Worm (Caenorhabditis elegans): ENCODE measurements around the gene M163.21.
A peak's percentile ranks its signal among the peaks of the same experiment; 100 is the strongest.

The M163.21 gene

DNA sequence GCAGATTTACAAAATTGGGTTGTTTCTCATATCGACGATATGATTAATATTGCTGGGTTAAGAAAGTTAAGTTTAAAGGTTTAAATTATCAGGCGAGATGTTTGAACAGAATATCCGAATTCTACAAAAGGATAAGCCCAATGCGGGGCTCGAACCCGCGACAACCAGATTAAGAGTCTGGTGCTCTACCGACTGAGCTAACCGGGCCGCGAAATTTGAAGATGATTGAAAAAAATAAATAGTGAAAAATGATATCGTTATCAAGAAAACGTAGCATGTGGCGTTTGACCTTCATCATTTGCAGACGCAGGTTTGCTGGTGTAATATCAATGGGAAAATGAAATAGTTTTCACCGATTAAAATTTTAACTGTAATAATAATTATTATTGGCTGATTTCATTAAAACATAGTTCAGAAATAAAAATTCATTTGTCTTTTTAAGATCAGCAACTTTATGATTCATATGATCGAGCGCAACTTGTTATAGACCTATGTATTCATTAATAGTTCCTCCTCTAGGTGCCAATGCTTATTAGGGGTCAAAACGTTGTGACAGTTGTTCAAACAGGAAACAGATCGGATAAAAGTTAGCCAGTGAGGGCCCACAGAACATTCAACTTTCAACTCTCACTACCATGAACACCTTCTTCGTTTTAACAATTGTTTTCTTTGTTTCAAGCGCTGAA lies 12.3 kb downstream of the M163.21 start, which contains the start of gene M163.11:
M163.11 (plus strand) TSS at position 636 of the 686 bp plus-strand sequence.
- TF ChIP-seq flt-1 (GFP tag; IDR thresholded peaks at IDR 0.05) = no peak
- no peak for TF ChIP-seq B0310.2 (tag; optimal IDR thresholded peaks at IDR 0.05)
- no peak for TF ChIP-seq hmg-4 (GFP tag; optimal IDR thresholded peaks at IDR 0.05)
- TF ChIP-seq ama-1 (optimal IDR thresholded peaks at IDR 0.05) = no peak
- TF ChIP-seq ceh-13 (GFP tag; optimal IDR thresholded peaks at IDR 0.05) = no peak
- TF ChIP-seq ceh-36 (tag; optimal IDR thresholded peaks at IDR 0.05) = no peak
- no peak for TF ChIP-seq tbx-11 (GFP tag; IDR thresholded peaks at IDR 0.05)
- no peak for TF ChIP-seq pes-1 (GFP tag; IDR thresholded peaks at IDR 0.05)
- TF ChIP-seq hmbx-1 (tag; optimal IDR thresholded peaks at IDR 0.05) = no peak
- TF ChIP-seq ets-7 (tag; optimal IDR thresholded peaks at IDR 0.05) = no peak

ce11 chrX:14480248-14480647 lies 13.6 kb downstream of the M163.21 start, which contains the start of gene gfi-3:
Gene gfi-3, plus strand, starts transcription at chrX:14480572.
- TF ChIP-seq hmbx-1 (tag; optimal IDR thresholded peaks at IDR 0.05) (no peak), ama-1 (optimal IDR thresholded peaks at IDR 0.05) (no peak), ets-7 (tag; optimal IDR thresholded peaks at IDR 0.05) (no peak), scrt-1 (GFP tag; IDR thresholded peaks at IDR 0.05) (0 out of 2 replicates have a peak, but pooled peaks have one; percentile 47), ceh-13 (GFP tag; optimal IDR thresholded peaks at IDR 0.05) (no peak), flt-1 (GFP tag; IDR thresholded peaks at IDR 0.05) (no peak), ceh-36 (tag; optimal IDR thresholded peaks at IDR 0.05) (peak; percentile 9), sea-1 (GFP tag; conservative IDR thresholded peaks at IDR 0.05) (peak; percentile 51; the same call in 1 of the 2 replicates), tbx-11 (GFP tag; IDR thresholded peaks at IDR 0.05) (peak; percentile 47; the same call in 1 of the 2 replicates), tra-4 (tag; optimal IDR thresholded peaks at IDR 0.05) (no peak), hmg-4 (GFP tag; optimal IDR thresholded peaks at IDR 0.05) (peak; percentile 69), B0310.2 (tag; optimal IDR thresholded peaks at IDR 0.05) (no peak), hnd-1 (tag; optimal IDR thresholded peaks at IDR 0.05) (no peak), tbx-37 (GFP tag; conservative IDR thresholded peaks at IDR 0.05) (peak; percentile 48; the same call in 1 of the 2 replicates), F13C5.2 (tag; optimal IDR thresholded peaks at IDR 0.05) (peak; percentile 82), pes-1 (GFP tag; IDR thresholded peaks at IDR 0.05) (peak; percentile 76), aly-1 (tag; optimal IDR thresholded peaks at IDR 0.05) (no peak)

DNA sequence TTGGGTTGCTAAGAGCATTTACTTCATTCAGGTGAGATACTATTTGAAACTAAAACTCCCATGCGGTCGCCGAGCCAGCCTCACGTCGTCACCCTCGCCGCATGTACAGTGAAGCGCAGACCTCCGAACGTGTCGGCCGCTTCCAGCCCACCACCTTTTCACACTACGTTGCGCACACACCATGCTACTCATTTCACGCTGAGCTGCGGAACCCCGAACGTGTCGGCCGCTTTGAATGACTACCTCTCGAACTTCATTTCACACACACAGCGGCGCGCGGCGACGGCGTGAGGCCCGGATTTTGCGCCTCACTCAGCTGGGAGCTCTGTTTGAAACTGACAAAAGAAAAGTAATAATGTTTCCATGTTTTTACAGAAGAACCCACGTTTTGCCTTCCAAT lies 15.0 kb downstream of the M163.21 start:
- no peak for TF ChIP-seq tra-4 (tag; optimal IDR thresholded peaks at IDR 0.05)
- TF ChIP-seq pes-1 (GFP tag; IDR thresholded peaks at IDR 0.05) = no peak
- TF ChIP-seq ama-1 (optimal IDR thresholded peaks at IDR 0.05) = no peak
- TF ChIP-seq ceh-36 (tag; optimal IDR thresholded peaks at IDR 0.05) = no peak
- no peak for TF ChIP-seq hmg-4 (GFP tag; optimal IDR thresholded peaks at IDR 0.05)
- no peak for TF ChIP-seq hnd-1 (tag; optimal IDR thresholded peaks at IDR 0.05)
- TF ChIP-seq sea-1 (GFP tag; conservative IDR thresholded peaks at IDR 0.05) = no peak
- TF ChIP-seq tbx-11 (GFP tag; IDR thresholded peaks at IDR 0.05) = 0 out of 2 replicates have a peak, but pooled peaks have one; percentile 22
- no peak for TF ChIP-seq ets-7 (tag; optimal IDR thresholded peaks at IDR 0.05)

- TF ChIP-seq pes-1 (GFP tag; IDR thresholded peaks at IDR 0.05) = no peak
- TF ChIP-seq F13C5.2 (tag; optimal IDR thresholded peaks at IDR 0.05) = no peak
- no peak for TF ChIP-seq ceh-13 (GFP tag; optimal IDR thresholded peaks at IDR 0.05)
- no peak for TF ChIP-seq B0310.2 (tag; optimal IDR thresholded peaks at IDR 0.05)
- no peak for TF ChIP-seq ceh-36 (tag; optimal IDR thresholded peaks at IDR 0.05)
- no peak for TF ChIP-seq tra-4 (tag; optimal IDR thresholded peaks at IDR 0.05)
- no peak for TF ChIP-seq hnd-1 (tag; optimal IDR thresholded peaks at IDR 0.05)
- no peak for TF ChIP-seq ets-7 (tag; optimal IDR thresholded peaks at IDR 0.05)
- TF ChIP-seq tbx-11 (GFP tag; IDR thresholded peaks at IDR 0.05) = no peak
- TF ChIP-seq ama-1 (optimal IDR thresholded peaks at IDR 0.05) = no peak
- TF ChIP-seq hmbx-1 (tag; optimal IDR thresholded peaks at IDR 0.05) = no peak
- TF ChIP-seq sea-1 (GFP tag; conservative IDR thresholded peaks at IDR 0.05) = no peak
- TF ChIP-seq aly-1 (tag; optimal IDR thresholded peaks at IDR 0.05) = no peak
- no peak for TF ChIP-seq tbx-37 (GFP tag; conservative IDR thresholded peaks at IDR 0.05)
- TF ChIP-seq flt-1 (GFP tag; IDR thresholded peaks at IDR 0.05) = no peak
- no peak for TF ChIP-seq scrt-1 (GFP tag; IDR thresholded peaks at IDR 0.05)
- TF ChIP-seq hmg-4 (GFP tag; optimal IDR thresholded peaks at IDR 0.05) = no peak
These were observed 18.2 kb downstream of the M163.21 start, which contains the start of gene M163.8 for ce11 chrX:14484827-14485226. Gene M163.8, plus strand, starts transcription at chrX:14485127.

DNA sequence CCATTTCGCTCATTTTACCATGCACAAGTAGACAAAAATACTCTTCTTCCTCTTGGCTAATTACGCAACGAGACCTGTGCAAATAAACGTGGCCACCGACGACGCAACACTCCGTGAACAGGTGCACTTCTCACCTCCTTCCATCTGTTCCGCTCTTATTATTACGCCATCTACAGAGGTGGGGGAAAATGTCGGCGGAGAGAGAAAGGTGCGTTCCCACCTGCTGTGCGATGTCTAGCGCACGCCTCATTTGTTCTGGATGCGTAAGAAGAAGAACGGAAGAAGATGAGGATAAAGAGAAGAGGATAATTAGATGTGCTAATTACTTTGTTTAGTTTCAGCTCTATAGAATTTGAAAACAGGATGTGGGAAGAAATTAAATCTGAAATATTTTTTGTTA lies 19.9 kb downstream of the M163.21 start:
- TF ChIP-seq hmg-4 (GFP tag; optimal IDR thresholded peaks at IDR 0.05) = peak; percentile 55
- TF ChIP-seq hmbx-1 (tag; optimal IDR thresholded peaks at IDR 0.05) = no peak
- TF ChIP-seq pes-1 (GFP tag; IDR thresholded peaks at IDR 0.05) = no peak; the same call in 1 of the 2 replicates
- peak; percentile 75 for TF ChIP-seq ets-7 (tag; optimal IDR thresholded peaks at IDR 0.05)
- 0 out of 2 replicates have a peak, but pooled peaks have one; percentile 45 for TF ChIP-seq flt-1 (GFP tag; IDR thresholded peaks at IDR 0.05)
- TF ChIP-seq scrt-1 (GFP tag; IDR thresholded peaks at IDR 0.05) = no peak
- TF ChIP-seq sea-1 (GFP tag; conservative IDR thresholded peaks at IDR 0.05) = 0 out of 2 replicates have a peak, but pooled peaks have one; percentile 21

- TF ChIP-seq F13C5.2 (tag; optimal IDR thresholded peaks at IDR 0.05) (no peak), tbx-11 (GFP tag; IDR thresholded peaks at IDR 0.05) (no peak), scrt-1 (GFP tag; IDR thresholded peaks at IDR 0.05) (no peak), B0310.2 (tag; optimal IDR thresholded peaks at IDR 0.05) (no peak), ets-7 (tag; optimal IDR thresholded peaks at IDR 0.05) (no peak), aly-1 (tag; optimal IDR thresholded peaks at IDR 0.05) (no peak), hnd-1 (tag; optimal IDR thresholded peaks at IDR 0.05) (no peak), tbx-37 (GFP tag; conservative IDR thresholded peaks at IDR 0.05) (no peak), tra-4 (tag; optimal IDR thresholded peaks at IDR 0.05) (no peak), ceh-13 (GFP tag; optimal IDR thresholded peaks at IDR 0.05) (no peak), flt-1 (GFP tag; IDR thresholded peaks at IDR 0.05) (no peak), sea-1 (GFP tag; conservative IDR thresholded peaks at IDR 0.05) (no peak), ceh-36 (tag; optimal IDR thresholded peaks at IDR 0.05) (no peak), pes-1 (GFP tag; IDR thresholded peaks at IDR 0.05) (no peak), hmg-4 (GFP tag; optimal IDR thresholded peaks at IDR 0.05) (no peak), hmbx-1 (tag; optimal IDR thresholded peaks at IDR 0.05) (no peak)
These were observed 20.7 kb downstream of the M163.21 start for ce11 chrX:14487333-14487732.

- TF ChIP-seq ceh-13 (GFP tag; optimal IDR thresholded peaks at IDR 0.05) = no peak
- no peak for TF ChIP-seq ceh-36 (tag; optimal IDR thresholded peaks at IDR 0.05)
- TF ChIP-seq tbx-37 (GFP tag; conservative IDR thresholded peaks at IDR 0.05) = no peak
- no peak for TF ChIP-seq ama-1 (optimal IDR thresholded peaks at IDR 0.05)
- TF ChIP-seq hmbx-1 (tag; optimal IDR thresholded peaks at IDR 0.05) = no peak
- TF ChIP-seq tbx-11 (GFP tag; IDR thresholded peaks at IDR 0.05) = no peak
- no peak for TF ChIP-seq F13C5.2 (tag; optimal IDR thresholded peaks at IDR 0.05)
- TF ChIP-seq aly-1 (tag; optimal IDR thresholded peaks at IDR 0.05) = no peak
- no peak for TF ChIP-seq sea-1 (GFP tag; conservative IDR thresholded peaks at IDR 0.05)
- TF ChIP-seq pes-1 (GFP tag; IDR thresholded peaks at IDR 0.05) = no peak
- TF ChIP-seq hmg-4 (GFP tag; optimal IDR thresholded peaks at IDR 0.05) = no peak
- no peak for TF ChIP-seq scrt-1 (GFP tag; IDR thresholded peaks at IDR 0.05)
These were observed 21.2 kb downstream of the M163.21 start for ce11 chrX:14487832-14488231.

Data from whole organism, early embryonic.